Worm (Caenorhabditis elegans): ENCODE data around the gene F23H12.3.

F23H12.3 gene

DNA sequence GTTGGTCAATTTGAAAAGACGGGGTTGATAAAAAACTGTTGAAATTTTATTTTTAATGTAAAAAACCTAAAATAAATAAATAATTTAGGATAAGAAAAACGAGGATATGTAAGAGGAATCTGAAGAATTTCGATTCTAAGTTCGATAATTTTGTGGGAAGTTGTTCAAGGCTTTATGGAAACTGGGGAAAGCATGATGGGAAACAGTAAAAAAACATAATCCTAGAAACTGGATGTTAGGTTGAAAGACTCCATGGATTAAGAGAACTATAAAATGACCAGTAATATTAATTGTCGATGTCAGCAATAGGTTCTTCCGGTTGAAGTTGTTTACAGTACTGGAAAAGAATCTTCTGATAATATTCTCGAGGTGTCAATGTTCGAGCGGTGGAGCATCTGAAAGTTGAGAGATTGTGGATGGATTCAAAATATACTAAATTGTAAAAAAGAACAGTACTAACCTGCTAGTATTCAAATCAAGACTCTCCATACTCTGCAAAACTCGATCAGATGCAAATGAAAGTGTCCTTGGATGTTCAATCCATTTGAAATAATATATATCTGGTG lies 24.6 kb upstream of the F23H12.3 start (continued):
- TF ChIP-seq nhr-42 (GFP tag; IDR thresholded peaks at IDR 0.05) (no peak), fkh-10 (GFP tag; optimal IDR thresholded peaks at IDR 0.05) (no peak), sdz-12 (GFP tag; optimal IDR thresholded peaks at IDR 0.05) (peak; percentile 10), attf-4 (tag; optimal IDR thresholded peaks at IDR 0.05) (no peak), daf-16 (GFP tag; optimal IDR thresholded peaks at IDR 0.05) (peak in 1 of 2 experiments; percentile 13), daf-16 (tag; optimal IDR thresholded peaks at IDR 0.05) (peak; percentile 13), hif-1 (tag; optimal IDR thresholded peaks at IDR 0.05) (no peak), nhr-28 (tag; optimal IDR thresholded peaks at IDR 0.05) (no peak), mes-2 (tag; optimal IDR thresholded peaks at IDR 0.05; ENCODE audit: poor library complexity, severe bottlenecking) (peak; percentile 22)

DNA sequence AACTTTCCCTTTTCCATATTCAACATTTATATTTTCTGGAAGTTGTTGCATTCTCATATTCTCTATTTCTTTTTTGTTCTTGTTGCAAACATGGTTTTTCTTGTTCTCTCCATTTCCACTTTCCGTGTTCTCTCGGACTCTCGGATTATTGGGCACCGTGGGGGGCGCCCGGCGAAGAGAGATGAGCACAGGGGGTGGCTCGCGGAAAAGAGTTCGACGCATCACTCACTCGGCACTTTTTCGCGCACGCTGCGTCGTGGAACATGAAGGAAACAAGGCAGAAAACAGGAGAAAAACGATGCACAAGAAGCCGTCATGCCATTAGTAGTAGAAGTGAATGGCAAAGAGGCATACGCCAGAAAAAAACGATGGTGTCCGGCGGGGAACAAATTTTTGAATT lies 18.3 kb upstream of the F23H12.3 start:
- TF ChIP-seq F26F4.8 (GFP tag; conservative IDR thresholded peaks at IDR 0.05) (0 out of 2 replicates have a peak, but pooled peaks have one; percentile 8), egl-27 (tag; optimal IDR thresholded peaks at IDR 0.05) (no peak), set-16 (GFP tag; IDR thresholded peaks at IDR 0.05) (peak; percentile 67), hmg-1.1 (GFP tag; IDR thresholded peaks at IDR 0.05) (0 out of 2 replicates have a peak, but pooled peaks have one; percentile 17)

DNA sequence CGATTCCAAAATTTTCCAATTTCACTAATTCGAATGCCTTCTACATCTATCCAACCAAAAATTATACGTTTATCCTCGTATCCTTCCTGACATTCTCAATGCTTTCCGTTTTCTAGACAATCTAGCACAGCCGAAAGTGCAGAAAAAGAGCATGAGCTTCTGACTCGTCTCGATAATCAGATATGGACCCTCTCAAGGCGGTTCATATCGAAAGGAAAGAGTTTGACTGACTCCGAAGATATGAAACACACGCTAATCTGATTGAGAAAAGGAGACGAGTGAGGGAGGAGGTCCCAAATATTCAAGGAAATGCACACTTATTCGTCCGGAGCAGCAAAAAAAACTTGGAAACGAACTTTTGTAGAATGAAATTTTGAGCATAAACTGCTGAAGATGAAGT lies 15.8 kb upstream of the F23H12.3 start:
- TF ChIP-seq hlh-11 (tag; optimal IDR thresholded peaks at IDR 0.05), result no peak
- peak in 1 of 2 experiments; percentile 86 for TF ChIP-seq unc-62 (GFP tag; optimal IDR thresholded peaks at IDR 0.05 in 1 of 2)
- TF ChIP-seq unc-62 (tag; optimal IDR thresholded peaks at IDR 0.05), result no peak

DNA sequence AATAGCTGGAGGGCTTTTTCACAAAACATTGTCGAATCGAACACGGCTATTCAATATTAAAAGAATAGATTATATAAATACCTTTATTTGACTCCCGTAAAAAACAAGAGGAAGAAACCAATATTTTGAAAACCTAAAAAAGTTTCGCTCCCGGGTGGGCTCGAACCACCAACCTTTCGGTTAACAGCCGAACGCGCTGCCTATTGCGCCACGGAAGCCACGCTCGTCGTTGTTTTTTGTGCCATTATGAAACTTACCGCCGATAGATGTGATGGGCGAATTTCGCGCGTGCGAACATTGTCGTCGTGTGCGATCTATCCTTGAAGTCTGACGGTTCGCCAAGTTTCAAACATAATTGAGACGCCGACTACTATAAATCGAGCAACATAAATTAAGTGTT lies 13.1 kb upstream of the F23H12.3 start:
- peak; percentile 73 for TF ChIP-seq hmg-1.1 (GFP tag; IDR thresholded peaks at IDR 0.05)
- TF ChIP-seq unc-130 (GFP tag; optimal IDR thresholded peaks at IDR 0.05), result peak; percentile 53
- TF ChIP-seq pha-4 (GFP tag; IDR thresholded peaks at IDR 0.05), result peak; percentile 44; the same call in 1 of the 2 replicates
- no peak for TF ChIP-seq pha-4 (tag; optimal IDR thresholded peaks at IDR 0.05)
- peak in 1 of 2 experiments; percentile 40 for TF ChIP-seq lsy-2 (tag; optimal IDR thresholded peaks at IDR 0.05)
- no peak for TF ChIP-seq nhr-28 (tag; optimal IDR thresholded peaks at IDR 0.05)
- 0 out of 2 replicates have a peak, but pooled peaks have one; percentile 5 for TF ChIP-seq D1046.2 (GFP tag; IDR thresholded peaks at IDR 0.05)
- no peak for TF ChIP-seq daf-12 (tag; optimal IDR thresholded peaks at IDR 0.05)
- peak in 1 of 2 experiments; percentile 18 for TF ChIP-seq daf-16 (GFP tag; optimal IDR thresholded peaks at IDR 0.05)
- no peak for TF ChIP-seq daf-16 (tag; optimal IDR thresholded peaks at IDR 0.05)
- no peak for TF ChIP-seq Y5F2A.4 (GFP tag; optimal IDR thresholded peaks at IDR 0.05)
- peak; percentile 26 for TF ChIP-seq dpl-1 (GFP tag; optimal IDR thresholded peaks at IDR 0.05)
- 0 out of 2 replicates have a peak, but pooled peaks have one; percentile 22 for TF ChIP-seq ZK337.2 (GFP tag; IDR thresholded peaks at IDR 0.05)
- peak; percentile 3 for TF ChIP-seq F10B5.3 (tag; optimal IDR thresholded peaks at IDR 0.05)
- peak; percentile 42 for TF ChIP-seq hlh-30 (tag; optimal IDR thresholded peaks at IDR 0.05; ENCODE audit: insufficient read depth)
- TF ChIP-seq lim-7 (GFP tag; IDR thresholded peaks at IDR 0.05), result peak; percentile 72
- TF ChIP-seq spr-3 (GFP tag; optimal IDR thresholded peaks at IDR 0.05), result peak; percentile 45
- TF ChIP-seq duxl-1 (tag; optimal IDR thresholded peaks at IDR 0.05; ENCODE audit: poor library complexity), result no peak
- TF ChIP-seq ctbp-1 (GFP tag; IDR thresholded peaks at IDR 0.05), result peak; percentile 68; the same call in 1 of the 2 replicates
- no peak for TF ChIP-seq lir-3 (tag; optimal IDR thresholded peaks at IDR 0.05)
- TF ChIP-seq hif-1 (tag; optimal IDR thresholded peaks at IDR 0.05), result peak in 1 of 2 experiments; percentile 24
- no peak for TF ChIP-seq snpc-4 (tag; optimal IDR thresholded peaks at IDR 0.05)
- peak; percentile 10 for TF ChIP-seq nhr-11 (tag; optimal IDR thresholded peaks at IDR 0.05)
- TF ChIP-seq egl-27 (tag; optimal IDR thresholded peaks at IDR 0.05), result no peak
- TF ChIP-seq aly-2 (tag; optimal IDR thresholded peaks at IDR 0.05), result no peak
- 0 out of 2 replicates have a peak, but pooled peaks have one; percentile 13 for TF ChIP-seq F26F4.8 (GFP tag; conservative IDR thresholded peaks at IDR 0.05)
- no peak for TF ChIP-seq ces-1 (GFP tag; optimal IDR thresholded peaks at IDR 0.05)
- peak; percentile 37 for TF ChIP-seq sdz-12 (GFP tag; optimal IDR thresholded peaks at IDR 0.05)
- peak; percentile 51; the same call in 1 of the 2 replicates for TF ChIP-seq arid-1 (GFP tag; conservative IDR thresholded peaks at IDR 0.05)
- 0 out of 2 replicates have a peak, but pooled peaks have one; percentile 56 for TF ChIP-seq dmd-9 (GFP tag; IDR thresholded peaks at IDR 0.05)
- TF ChIP-seq ceh-20 (GFP tag; IDR thresholded peaks at IDR 0.05), result 0 out of 2 replicates have a peak, but pooled peaks have one; percentile 17
- peak; percentile 33; the same call in 1 of the 2 replicates for TF ChIP-seq ceh-44 (GFP tag; IDR thresholded peaks at IDR 0.05)
